Worm (Caenorhabditis elegans) whole organism, L2 larva: ENCODE data around the gene C04A11.1.

Experiments used
- mab-5 ChIP-seq: fragments of 150-350 bp; optimal IDR thresholded peaks from 2 replicates; lab custom pipeline; 2014; ENCODE audit warnings: missing biosample characterization, missing genetic modification characterization
- snpc-4 ChIP-seq: fragments of 150-350 bp; optimal IDR thresholded peaks from 2 replicates; lab custom pipeline; 2014; ENCODE audit warnings: missing biosample characterization, missing genetic modification characterization
- ztf-4 ChIP-seq: fragments of 150-350 bp; optimal IDR thresholded peaks from 2 replicates; lab custom pipeline; 2014; ENCODE audit warnings: missing biosample characterization, missing genetic modification characterization

- TF ChIP-seq snpc-4 (tag; lab: Kevin White, UChicago) (no peak), mab-5 (tag; lab: Kevin White, UChicago) (no peak), ztf-4 (tag; lab: Kevin White, UChicago) (no peak)
These were observed 22.8 kb upstream of the C04A11.1 start for ce11 chrX:13637526-13637925.
